Worm (Caenorhabditis elegans): ENCODE measurements around the gene sfxn-1.4.
A peak's percentile ranks its signal among the peaks of the same experiment; 100 is the strongest.

The sfxn-1.4 gene

DNA sequence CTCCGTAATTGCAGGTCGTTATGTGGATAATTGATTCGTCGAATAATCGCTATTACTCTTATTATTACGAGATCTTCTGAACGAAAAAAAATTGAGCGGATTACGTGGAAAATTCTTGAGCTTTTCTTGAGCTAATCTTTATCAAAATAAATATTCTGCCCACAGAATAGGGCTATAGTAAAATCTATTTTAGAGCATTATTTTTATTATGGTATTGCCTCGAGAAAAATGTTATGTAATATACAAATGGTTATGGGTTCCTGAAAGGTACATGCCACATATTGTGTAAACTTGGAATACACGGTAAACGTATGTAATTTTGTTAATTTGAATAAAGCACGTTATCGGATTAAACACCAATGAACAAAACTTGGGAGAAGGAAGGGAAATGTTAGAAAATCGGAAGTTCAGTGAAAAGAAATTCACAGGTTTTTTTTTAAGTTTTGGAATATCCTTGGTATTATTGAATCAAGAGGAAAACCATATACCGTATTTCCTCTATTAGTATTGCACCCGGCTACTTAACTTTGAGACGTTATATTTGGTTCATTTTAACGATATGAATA, 43.8 kb downstream of the sfxn-1.4 start (continued):
- peak; percentile 53 for TF ChIP-seq fos-1 (tag; optimal IDR thresholded peaks at IDR 0.05)
- no peak for TF ChIP-seq lin-15B (tag; optimal IDR thresholded peaks at IDR 0.05)
- peak; percentile 44 for TF ChIP-seq unc-86 (tag; optimal IDR thresholded peaks at IDR 0.05)
- peak; percentile 17 for TF ChIP-seq swsn-7 (tag; optimal IDR thresholded peaks at IDR 0.05)
- TF ChIP-seq mab-9 (GFP tag; IDR thresholded peaks at IDR 0.05), result no peak
- peak; percentile 17 for TF ChIP-seq jun-1 (tag; optimal IDR thresholded peaks at IDR 0.05)
- no peak for TF ChIP-seq irx-1 (tag; optimal IDR thresholded peaks at IDR 0.05)
- TF ChIP-seq nhr-19 (GFP tag; conservative IDR thresholded peaks at IDR 0.05), result peak; percentile 28
- TF ChIP-seq vab-15 (tag; optimal IDR thresholded peaks at IDR 0.05), result no peak
- no peak for TF ChIP-seq C04F5.9 (tag; optimal IDR thresholded peaks at IDR 0.05)
- TF ChIP-seq lin-13 (GFP tag; optimal IDR thresholded peaks at IDR 0.05), result no peak
- TF ChIP-seq zag-1 (tag; optimal IDR thresholded peaks at IDR 0.05), result no peak
- TF ChIP-seq ztf-11 (tag; optimal IDR thresholded peaks at IDR 0.05), result peak in 1 of 2 experiments; percentile 35
- no peak for TF ChIP-seq nhr-84 (tag; optimal IDR thresholded peaks at IDR 0.05)
- no peak; the same call in 1 of the 2 replicates for TF ChIP-seq ceh-88 (GFP tag; IDR thresholded peaks at IDR 0.05)
- TF ChIP-seq sptf-1 (tag; optimal IDR thresholded peaks at IDR 0.05), result no peak
- peak; percentile 67 for TF ChIP-seq nhr-90 (tag; optimal IDR thresholded peaks at IDR 0.05; ENCODE audit: poor library complexity)
- TF ChIP-seq fkh-8 (tag; optimal IDR thresholded peaks at IDR 0.05), result no peak
- peak in 1 of 2 experiments; percentile 2 for TF ChIP-seq efl-1 (optimal IDR thresholded peaks at IDR 0.05)
- peak in 1 of 2 experiments; percentile 85 for TF ChIP-seq efl-1 (GFP tag; optimal IDR thresholded peaks at IDR 0.05 in 1 of 2)
- TF ChIP-seq grh-1 (GFP tag; IDR thresholded peaks at IDR 0.05), result no peak
- no peak for TF ChIP-seq efl-3 (GFP tag; optimal IDR thresholded peaks at IDR 0.05)
- TF ChIP-seq lir-3 (tag; optimal IDR thresholded peaks at IDR 0.05; ENCODE audit: poor library complexity), result peak; percentile 33
- no peak for TF ChIP-seq nhr-12 (tag; optimal IDR thresholded peaks at IDR 0.05)
- peak; percentile 75 for TF ChIP-seq aly-2 (tag; optimal IDR thresholded peaks at IDR 0.05)
- peak; percentile 83 for TF ChIP-seq ztf-4 (tag; optimal IDR thresholded peaks at IDR 0.05)
- TF ChIP-seq lin-39 (tag; optimal IDR thresholded peaks at IDR 0.05), result peak; percentile 31
- TF ChIP-seq xbp-1 (tag; optimal IDR thresholded peaks at IDR 0.05), result peak; percentile 9
- TF ChIP-seq nhr-85 (tag), result no peak
- TF ChIP-seq nhr-11 (tag; optimal IDR thresholded peaks at IDR 0.05), result peak; percentile 32
- no peak for TF ChIP-seq lin-35 (GFP tag; optimal IDR thresholded peaks at IDR 0.05)

DNA sequence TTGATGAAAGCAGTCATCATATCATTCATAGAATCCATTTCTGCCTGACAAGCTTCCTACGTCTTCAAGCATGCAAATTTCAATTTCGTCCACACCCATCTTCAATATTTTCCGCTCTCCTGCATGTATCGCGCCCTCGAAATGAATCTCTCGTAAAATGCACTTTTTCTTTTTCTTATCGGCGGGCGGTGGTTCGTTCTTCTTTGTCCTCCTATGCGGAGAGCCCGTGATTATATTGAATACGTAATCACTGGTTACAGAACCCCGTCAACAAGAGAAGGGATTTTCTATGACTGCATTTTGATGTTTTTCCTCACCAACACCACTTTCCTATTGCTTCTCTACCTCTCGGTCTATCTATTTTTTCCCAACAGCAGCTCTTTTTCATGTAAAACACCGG, 44.4 kb downstream of the sfxn-1.4 start:
- TF ChIP-seq elt-3 (tag; optimal IDR thresholded peaks at IDR 0.05) (no peak), pax-3 (tag; optimal IDR thresholded peaks at IDR 0.05) (no peak), mef-2 (tag; optimal IDR thresholded peaks at IDR 0.05) (no peak), nhr-85 (tag) (peak; percentile 67), F16B12.6 (tag; optimal IDR thresholded peaks at IDR 0.05) (no peak), grh-1 (GFP tag; IDR thresholded peaks at IDR 0.05) (no peak), efl-1 (optimal IDR thresholded peaks at IDR 0.05) (no peak), efl-1 (GFP tag; optimal IDR thresholded peaks at IDR 0.05 in 1 of 2) (no peak), hlh-17 (GFP tag; optimal IDR thresholded peaks at IDR 0.05; ENCODE audit: borderline replicate concordance) (no peak), dsc-1 (tag; optimal IDR thresholded peaks at IDR 0.05) (no peak), ztf-4 (tag; optimal IDR thresholded peaks at IDR 0.05) (peak; percentile 30), mab-9 (GFP tag; IDR thresholded peaks at IDR 0.05) (no peak), nhr-237 (tag; optimal IDR thresholded peaks at IDR 0.05) (no peak), isw-1 (GFP tag; IDR thresholded peaks at IDR 0.05) (no peak), C04F5.9 (tag; optimal IDR thresholded peaks at IDR 0.05) (no peak), dpl-1 (GFP tag; optimal IDR thresholded peaks at IDR 0.05) (no peak), nhr-19 (GFP tag; conservative IDR thresholded peaks at IDR 0.05) (no peak), fkh-8 (tag; optimal IDR thresholded peaks at IDR 0.05) (peak; percentile 0), fos-1 (tag; optimal IDR thresholded peaks at IDR 0.05) (no peak), ceh-88 (GFP tag; IDR thresholded peaks at IDR 0.05) (peak; percentile 29; the same call in 1 of the 2 replicates), ama-1 (optimal IDR thresholded peaks at IDR 0.05) (no peak), unc-98 (GFP tag; IDR thresholded peaks at IDR 0.05) (no peak)

All from whole organism, L1 larva.